Worm (Caenorhabditis elegans): Measurements from ENCODE around the gene K02E2.8.

ce11 chrV:20416335-20416734 is 49.6 kb upstream of the K02E2.8 start:
- TF ChIP-seq eyg-1 (tag; optimal IDR thresholded peaks at IDR 0.05) (no peak), hlh-6 (tag; optimal IDR thresholded peaks at IDR 0.05) (no peak), unc-3 (GFP tag; conservative IDR thresholded peaks at IDR 0.05) (no peak), unc-3 (tag; optimal IDR thresholded peaks at IDR 0.05) (no peak), rnt-1 (tag; optimal IDR thresholded peaks at IDR 0.05) (no peak), elt-2 (tag; optimal IDR thresholded peaks at IDR 0.05) (no peak), zip-5 (tag; optimal IDR thresholded peaks at IDR 0.05) (no peak), pag-3 (tag; optimal IDR thresholded peaks at IDR 0.05; ENCODE audit: borderline replicate concordance) (no peak), T23F11.4 (GFP tag; optimal IDR thresholded peaks at IDR 0.05) (no peak), gmeb-2 (tag; optimal IDR thresholded peaks at IDR 0.05) (no peak), tbx-2 (tag; optimal IDR thresholded peaks at IDR 0.05) (no peak), che-1 (tag; optimal IDR thresholded peaks at IDR 0.05) (no peak), lin-11 (tag; optimal IDR thresholded peaks at IDR 0.05) (no peak)

All from whole organism, late embryonic.